Worm (Caenorhabditis elegans) whole organism, late embryonic: Measurements from ENCODE around the gene ZK177.11.

Experiments
- ceh-31 ChIP-seq: sonication (generic microtip); optimal IDR thresholded peaks from 2 replicates; lab custom pipeline; 2016; ENCODE audit warnings: missing genetic modification characterization, missing compliant biosample characterization
- dmd-4 ChIP-seq: sonication (generic microtip); optimal IDR thresholded peaks from 2 replicates; lab custom pipeline; 2016; ENCODE audit warnings: borderline replicate concordance, missing genetic modification characterization, missing compliant biosample characterization
- dve-1 ChIP-seq: sonication (generic microtip); optimal IDR thresholded peaks from 2 replicates; lab custom pipeline; 2017; ENCODE audit warnings: antibody characterized with exemption, mild to moderate bottlenecking, missing genetic modification characterization, missing compliant biosample characterization
- elt-2 ChIP-seq: sonication (generic microtip); optimal IDR thresholded peaks from 2 replicates; lab custom pipeline; 2016; ENCODE audit warnings: missing genetic modification reagents, missing genetic modification characterization, missing compliant biosample characterization
- fkh-10 ChIP-seq: fragments of 150-350 bp; optimal IDR thresholded peaks from 2 replicates; lab custom pipeline; 2014; ENCODE audit warnings: missing biosample characterization, missing genetic modification reagents, missing genetic modification characterization
- gmeb-2 ChIP-seq: sonication (generic microtip); optimal IDR thresholded peaks from 2 replicates; lab custom pipeline; 2016; ENCODE audit warnings: missing genetic modification characterization, inconsistent platforms, missing compliant biosample characterization
- lin-11 ChIP-seq: fragments of 200-800 bp; sonication (Bioruptor generic); optimal IDR thresholded peaks from 2 replicates; lab custom pipeline; 2018; ENCODE audit warnings: mild to moderate bottlenecking, missing genetic modification characterization, missing compliant biosample characterization
- nhr-11 ChIP-seq: fragments of 150-350 bp; optimal IDR thresholded peaks from 2 replicates; lab custom pipeline; 2014; ENCODE audit warnings: missing biosample characterization, missing genetic modification characterization
- pha-4 ChIP-seq: fragments of 150-350 bp; optimal IDR thresholded peaks from 2 replicates; lab custom pipeline; 2018; ENCODE audit warnings: missing biosample characterization, missing genetic modification reagents, missing genetic modification characterization

DNA sequence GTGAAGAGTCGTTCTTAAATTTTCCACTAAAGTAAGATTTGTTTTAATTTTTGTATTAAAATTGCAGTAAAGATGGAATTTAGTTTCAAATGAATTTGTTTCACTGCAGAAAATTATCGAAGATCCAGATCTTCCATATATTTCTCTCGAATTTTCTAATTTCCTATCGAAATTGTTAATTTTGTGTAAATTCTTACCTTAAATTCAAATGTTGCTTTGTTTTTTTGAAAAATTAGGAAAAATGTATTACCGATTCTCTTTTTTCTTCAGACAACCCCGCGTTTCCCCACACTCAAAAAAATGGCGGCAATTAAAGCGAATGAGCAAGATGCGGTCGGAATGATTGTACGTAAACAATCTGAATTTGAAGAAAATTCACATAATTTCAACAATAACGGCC lies 27.0 kb downstream of the ZK177.11 start, which contains the start of gene C17C3.6:
- TF ChIP-seq dmd-4 (tag; lab: Kevin White, UChicago) (no peak), nhr-11 (no peak), lin-11 (no peak), dve-1 (no peak), gmeb-2 (no peak), ceh-31 (tag; lab: Kevin White, UChicago) (no peak), elt-2 (tag; lab: Kevin White, UChicago) (no peak), pha-4 (no peak), fkh-10 (GFP tag; lab: Kevin White, UChicago) (no peak)
